Worm (Caenorhabditis elegans) whole organism, L1 larva: ENCODE data around the gene mec-17.

ENCODE experiments used
- ceh-88 ChIP-seq: fragments of 200-800 bp; sonication (Bioruptor generic); IDR thresholded peaks from 2 replicates; pipeline ENCODE4 v1.3.6; 2022; ENCODE audit warnings: missing genetic modification characterization, missing compliant biosample characterization
- dpl-1 ChIP-seq, 3 experiments: fragments of 150-350 bp in 2 of 3; sonication (generic microtip) in 1 of 3; optimal IDR thresholded peaks; 2 replicates each; lab custom pipeline; 2014 to 2017; ENCODE audit warnings: missing biosample characterization in 3 of 3, missing genetic modification characterization in 3 of 3, missing genetic modification reagents in 3 of 3
- lin-39 ChIP-seq: fragments of 150-350 bp; optimal IDR thresholded peaks from 2 replicates; lab custom pipeline; 2014; ENCODE audit warnings: missing biosample characterization, missing genetic modification reagents, missing genetic modification characterization
- nhr-20 ChIP-seq: sonication (generic microtip); optimal IDR thresholded peaks from 2 replicates; lab custom pipeline; 2016; ENCODE audit warnings: mild to moderate bottlenecking, missing genetic modification characterization, missing compliant biosample characterization
- nhr-28 ChIP-seq: fragments of 150-350 bp; optimal IDR thresholded peaks from 2 replicates; lab custom pipeline; 2014; ENCODE audit warnings: missing biosample characterization, missing genetic modification characterization
- skn-1 ChIP-seq: fragments of 150-350 bp; optimal IDR thresholded peaks from 2 replicates; lab custom pipeline; 2014; ENCODE audit warnings: missing biosample characterization, missing genetic modification characterization
- snpc-4 ChIP-seq: fragments of 150-350 bp; optimal IDR thresholded peaks from 2 replicates; lab custom pipeline; 2014; ENCODE audit warnings: missing biosample characterization, missing genetic modification characterization
- ztf-4 ChIP-seq: fragments of 150-350 bp; optimal IDR thresholded peaks from 2 replicates; lab custom pipeline; 2014; ENCODE audit warnings: missing biosample characterization, missing genetic modification characterization

- TF ChIP-seq snpc-4 (no peak), lin-39 (tag; lab: Kevin White, UChicago) (no peak), ztf-4 (tag; lab: Kevin White, UChicago) (no peak), ceh-88 (GFP tag; lab: Robert Waterston, UW) (no peak), dpl-1 (GFP tag; optimal IDR thresholded peaks at IDR 0.05; lab: Kevin White, UChicago) (no peak), nhr-20 (no peak), skn-1 (tag; lab: Kevin White, UChicago) (no peak), nhr-28 (tag; lab: Kevin White, UChicago) (no peak)
These were observed 13.8 kb upstream of the mec-17 start for ce11 chrIV:8000763-8001162.
